Fruit fly (Drosophila melanogaster): ENCODE results near the gene CG7202.

The CG7202 gene

dm6 chr3L:21471895-21472294, 20.7 kb downstream of the CG7202 start:
- TF ChIP-seq Mio (GFP tag; optimal IDR thresholded peaks at IDR 0.05) (no peak), Dfd (GFP tag; optimal IDR thresholded peaks at IDR 0.05) (peak; percentile 93)

dm6 chr3L:21465261-21466112, 27.1 kb downstream of the CG7202 start:
- TF ChIP-seq ey (GFP tag; optimal IDR thresholded peaks at IDR 0.05) (no peak), HLH106 (tag; optimal IDR thresholded peaks at IDR 0.05) (no peak), h (GFP tag; optimal IDR thresholded peaks at IDR 0.05) (no peak), rgr (GFP tag; optimal IDR thresholded peaks at IDR 0.05) (no peak), Mio (GFP tag; optimal IDR thresholded peaks at IDR 0.05) (no peak), woc (GFP tag; optimal IDR thresholded peaks at IDR 0.05) (no peak), Vsx2 (GFP tag; optimal IDR thresholded peaks at IDR 0.05; ENCODE audit: partially characterized antibody) (no peak), sage (GFP tag; optimal IDR thresholded peaks at IDR 0.05) (no peak), Rel (GFP tag; optimal IDR thresholded peaks at IDR 0.05) (no peak), Rel (tag; optimal IDR thresholded peaks at IDR 0.05) (no peak), foxo (GFP tag; optimal IDR thresholded peaks at IDR 0.05) (no peak), CG32264 (GFP tag; optimal IDR thresholded peaks at IDR 0.05) (no peak), Abd-B (GFP tag; optimal IDR thresholded peaks at IDR 0.05) (no peak), CG9705 (GFP tag; optimal IDR thresholded peaks at IDR 0.05) (no peak), Hr78 (GFP tag; optimal IDR thresholded peaks at IDR 0.05) (no peak), fru (GFP tag; optimal IDR thresholded peaks at IDR 0.05) (no peak), Sp1 (GFP tag; optimal IDR thresholded peaks at IDR 0.05) (no peak)

- TF ChIP-seq Dfd (GFP tag; optimal IDR thresholded peaks at IDR 0.05) (peak; percentile 98), psq (GFP tag; optimal IDR thresholded peaks at IDR 0.05) (no peak), HLH106 (tag; optimal IDR thresholded peaks at IDR 0.05) (no peak)
Observed at dm6 chr3L:21464240-21464639, 28.3 kb downstream of the CG7202 start.

- TF ChIP-seq Mio (GFP tag; optimal IDR thresholded peaks at IDR 0.05) (no peak), Vsx2 (GFP tag; optimal IDR thresholded peaks at IDR 0.05; ENCODE audit: partially characterized antibody) (no peak), Sp1 (GFP tag; optimal IDR thresholded peaks at IDR 0.05) (no peak), Hr83 (GFP tag; optimal IDR thresholded peaks at IDR 0.05; ENCODE audit: poor library complexity, severe bottlenecking) (no peak), rgr (GFP tag; optimal IDR thresholded peaks at IDR 0.05) (no peak), Rel (GFP tag; optimal IDR thresholded peaks at IDR 0.05) (no peak), Rel (tag; optimal IDR thresholded peaks at IDR 0.05) (no peak)
Observed at dm6 chr3L:21462860-21463259, 29.7 kb downstream of the CG7202 start.

dm6 chr3L:21460149-21460873, 32.3 kb downstream of the CG7202 start:
- peak; percentile 16 for TF ChIP-seq fru (GFP tag; optimal IDR thresholded peaks at IDR 0.05)
- TF ChIP-seq Vsx2 (GFP tag; optimal IDR thresholded peaks at IDR 0.05; ENCODE audit: partially characterized antibody), result peak; percentile 50
- TF ChIP-seq tai (GFP tag; optimal IDR thresholded peaks at IDR 0.05), result no peak
- TF ChIP-seq Sp1 (GFP tag; optimal IDR thresholded peaks at IDR 0.05), result no peak
- peak; percentile 6 for TF ChIP-seq Dif (GFP tag; optimal IDR thresholded peaks at IDR 0.05; ENCODE audit: partially characterized antibody)
- peak; percentile 10 for TF ChIP-seq N (GFP tag; optimal IDR thresholded peaks at IDR 0.05)

- TF ChIP-seq h (GFP tag; optimal IDR thresholded peaks at IDR 0.05), result no peak
- no peak for TF ChIP-seq Myc (optimal IDR thresholded peaks at IDR 0.05)
- no peak for TF ChIP-seq tai (GFP tag; optimal IDR thresholded peaks at IDR 0.05)
- TF ChIP-seq Abd-B (GFP tag; optimal IDR thresholded peaks at IDR 0.05), result no peak
- no peak for TF ChIP-seq CrebA (GFP tag; optimal IDR thresholded peaks at IDR 0.05; ENCODE audit: borderline replicate concordance)
- TF ChIP-seq jim (GFP tag; optimal IDR thresholded peaks at IDR 0.05), result no peak
- TF ChIP-seq foxo (GFP tag; optimal IDR thresholded peaks at IDR 0.05), result no peak
Observed at dm6 chr3L:21458736-21459135, 33.8 kb downstream of the CG7202 start.

Data from whole organism, wandering third instar larva.